Worm (Caenorhabditis elegans) whole organism, young adult: ENCODE results near the gene oac-51.

ENCODE experiments used
- B0261.1 ChIP-seq: sonication (generic microtip); optimal IDR thresholded peaks from 2 replicates; lab custom pipeline; 2016; ENCODE audit warnings: mild to moderate bottlenecking, missing genetic modification characterization, moderate library complexity, missing compliant biosample characterization
- C17E4.6 ChIP-seq: fragments of 200-800 bp; sonication (Bioruptor generic); IDR thresholded peaks from 2 replicates; pipeline ENCODE4 v1.3.6; 2022; ENCODE audit warnings: missing genetic modification reagents, missing genetic modification characterization, missing compliant biosample characterization
- F39B2.1 ChIP-seq: fragments of 200-800 bp; sonication (Bioruptor generic); IDR thresholded peaks from 2 replicates; pipeline ENCODE4 v1.3.6; 2022; ENCODE audit warnings: missing genetic modification reagents, missing genetic modification characterization, missing compliant biosample characterization
- F52B5.7 ChIP-seq: sonication (generic microtip); optimal IDR thresholded peaks from 2 replicates; lab custom pipeline; 2016; ENCODE audit warnings: mild to moderate bottlenecking, missing genetic modification characterization, missing compliant biosample characterization
- F57C9.4 ChIP-seq: sonication (generic microtip); optimal IDR thresholded peaks from 2 replicates; lab custom pipeline; 2017; ENCODE audit warnings: mild to moderate bottlenecking, missing genetic modification characterization, missing compliant biosample characterization
- K11D2.4 ChIP-seq: fragments of 200-800 bp; sonication (Bioruptor generic); IDR thresholded peaks from 2 replicates; pipeline ENCODE4 v1.3.6; 2022; ENCODE audit warnings: missing genetic modification reagents, missing genetic modification characterization, missing compliant biosample characterization
- Y56A3A.18 ChIP-seq: fragments of 200-800 bp; sonication (Bioruptor generic); IDR thresholded peaks from 2 replicates; pipeline ENCODE4 v1.3.6; 2022; ENCODE audit warnings: missing genetic modification reagents, missing genetic modification characterization, missing compliant biosample characterization
- akir-1 ChIP-seq: fragments of 200-800 bp; sonication (Bioruptor generic); optimal IDR thresholded peaks from 2 replicates; lab custom pipeline; 2018; ENCODE audit warnings: mild to moderate bottlenecking, missing genetic modification characterization, moderate library complexity, missing compliant biosample characterization
- aptf-3 ChIP-seq: fragments of 200-800 bp; sonication (Bioruptor generic); IDR thresholded peaks from 2 replicates; pipeline ENCODE4 v1.3.6; 2022; ENCODE audit warnings: missing genetic modification characterization, missing compliant biosample characterization
- athp-1 ChIP-seq: sonication (generic microtip); optimal IDR thresholded peaks from 2 replicates; lab custom pipeline; 2017; ENCODE audit warnings: mild to moderate bottlenecking, missing genetic modification characterization, missing compliant biosample characterization
- attf-3 ChIP-seq: fragments of 200-800 bp; sonication (Bioruptor generic); conservative IDR thresholded peaks from 2 replicates; pipeline ENCODE4 v1.3.6; 2022; ENCODE audit warnings: missing genetic modification reagents, missing genetic modification characterization, missing compliant biosample characterization
- attf-5 ChIP-seq: fragments of 200-800 bp; sonication (Bioruptor generic); optimal IDR thresholded peaks from 2 replicates; lab custom pipeline; 2018; ENCODE audit warnings: mild to moderate bottlenecking, missing genetic modification characterization, missing compliant biosample characterization
- attf-6 ChIP-seq: fragments of 200-800 bp; sonication (Bioruptor generic); IDR thresholded peaks from 2 replicates; pipeline ENCODE4 v1.3.6; 2022; ENCODE audit warnings: missing genetic modification reagents, missing genetic modification characterization, missing compliant biosample characterization
- bed-1 ChIP-seq: fragments of 200-800 bp; sonication (Bioruptor generic); IDR thresholded peaks from 2 replicates; pipeline ENCODE4 v1.3.6; 2022; ENCODE audit warnings: missing genetic modification reagents, missing genetic modification characterization, missing compliant biosample characterization
- bed-2 ChIP-seq: fragments of 200-800 bp; sonication (Bioruptor generic); IDR thresholded peaks from 2 replicates; pipeline ENCODE4 v1.3.6; 2022; ENCODE audit warnings: missing genetic modification reagents, missing genetic modification characterization, missing compliant biosample characterization
- ccch-3 ChIP-seq: fragments of 200-800 bp; sonication (Bioruptor generic); optimal IDR thresholded peaks from 2 replicates; lab custom pipeline; 2018; ENCODE audit warnings: mild to moderate bottlenecking, missing genetic modification characterization, missing compliant biosample characterization
- ceh-27 ChIP-seq: fragments of 200-800 bp; sonication (Bioruptor generic); optimal IDR thresholded peaks from 2 replicates; lab custom pipeline; 2018; ENCODE audit warnings: mild to moderate bottlenecking, missing genetic modification characterization, moderate library complexity, missing compliant biosample characterization
- ceh-91 ChIP-seq: fragments of 200-800 bp; sonication (Bioruptor generic); IDR thresholded peaks from 2 replicates; pipeline ENCODE4 v1.3.6; 2022; ENCODE audit warnings: missing genetic modification reagents, missing genetic modification characterization, missing compliant biosample characterization
- dox-1 ChIP-seq: fragments of 200-800 bp; sonication (Bioruptor generic); IDR thresholded peaks from 2 replicates; pipeline ENCODE4 v1.3.6; 2022; ENCODE audit warnings: missing genetic modification reagents, missing genetic modification characterization, missing compliant biosample characterization
- egl-18 ChIP-seq: fragments of 200-800 bp; sonication (Bioruptor generic); IDR thresholded peaks from 2 replicates; pipeline ENCODE4 v1.3.6; 2022; ENCODE audit warnings: missing genetic modification reagents, missing genetic modification characterization, missing compliant biosample characterization
- gei-17 ChIP-seq: fragments of 200-800 bp; sonication (Bioruptor generic); optimal IDR thresholded peaks from 2 replicates; lab custom pipeline; 2018; ENCODE audit warnings: mild to moderate bottlenecking, missing genetic modification characterization, missing compliant biosample characterization
- lin-40 ChIP-seq: sonication (generic microtip); optimal IDR thresholded peaks from 2 replicates; lab custom pipeline; 2016; ENCODE audit warnings: missing genetic modification characterization, mild to moderate bottlenecking, missing compliant biosample characterization, missing genotype, missing genetic modification reagents
- lin-54 ChIP-seq: fragments of 200-800 bp; sonication (Bioruptor generic); optimal IDR thresholded peaks from 2 replicates; lab custom pipeline; 2018; ENCODE audit warnings: mild to moderate bottlenecking, missing genetic modification characterization, missing compliant biosample characterization
- lsy-27 ChIP-seq: sonication (generic microtip); optimal IDR thresholded peaks from 2 replicates; lab custom pipeline; 2017; ENCODE audit warnings: missing genetic modification characterization, mild to moderate bottlenecking, missing compliant biosample characterization, antibody characterized with exemption, missing genotype, borderline replicate concordance; ENCODE audit not compliant: insufficient read depth
- nhr-179 ChIP-seq: sonication (generic microtip); optimal IDR thresholded peaks from 2 replicates; lab custom pipeline; 2016; ENCODE audit warnings: mild to moderate bottlenecking, missing genetic modification characterization, missing compliant biosample characterization
- pha-4 ChIP-seq: fragments of 150-350 bp; sonication (generic microtip); optimal IDR thresholded peaks from 2 replicates; lab custom pipeline; 2014; ENCODE audit warnings: missing biosample characterization, missing genetic modification reagents, missing genetic modification characterization
- rec-8 ChIP-seq, 2 experiments: sonication (generic microtip); optimal IDR thresholded peaks; 2 replicates each; lab custom pipeline; 2016; ENCODE audit warnings: mild to moderate bottlenecking in 2 of 2, missing genetic modification characterization in 2 of 2, missing genetic modification reagents in 2 of 2, missing genotype in 2 of 2, missing biosample characterization in 1 of 2, missing compliant biosample characterization in 1 of 2, moderate library complexity in 1 of 2
- sdz-38 ChIP-seq: sonication (generic microtip); optimal IDR thresholded peaks from 2 replicates; lab custom pipeline; 2016; ENCODE audit warnings: missing genotype, missing genetic modification characterization, missing compliant biosample characterization
- snpc-1.1 ChIP-seq: sonication (generic microtip); optimal IDR thresholded peaks from 2 replicates; lab custom pipeline; 2017; ENCODE audit warnings: missing genetic modification characterization, mild to moderate bottlenecking, missing compliant biosample characterization, antibody characterized with exemption, moderate library complexity, missing genotype, missing genetic modification reagents; ENCODE audit not compliant: insufficient read depth
- snpc-3.4 ChIP-seq: sonication (generic microtip); optimal IDR thresholded peaks from 2 replicates; lab custom pipeline; 2017; ENCODE audit warnings: missing genetic modification characterization, mild to moderate bottlenecking, missing compliant biosample characterization, antibody characterized with exemption, moderate library complexity, missing genotype, missing genetic modification reagents
- unc-130 ChIP-seq: sonication (generic microtip); optimal IDR thresholded peaks from 2 replicates; lab custom pipeline; 2016; ENCODE audit warnings: missing genetic modification reagents, missing genetic modification characterization, missing compliant biosample characterization
- xnd-1 ChIP-seq: sonication (generic microtip); optimal IDR thresholded peaks from 2 replicates; lab custom pipeline; 2016; ENCODE audit warnings: missing genotype, missing genetic modification reagents, missing genetic modification characterization, missing compliant biosample characterization
- ztf-3 ChIP-seq: fragments of 200-800 bp; sonication (Bioruptor generic); optimal IDR thresholded peaks from 2 replicates; lab custom pipeline; 2018; ENCODE audit warnings: mild to moderate bottlenecking, missing genetic modification characterization, missing compliant biosample characterization

Gene oac-51

ce11 chrIV:4319473-4319872, 17.1 kb upstream of the oac-51 start:
- TF ChIP-seq Y56A3A.18 (GFP tag; lab: Robert Waterston, UW): no peak
- no peak for TF ChIP-seq gei-17 (GFP tag; lab: Kevin White, UChicago)
- TF ChIP-seq bed-2: no peak
- no peak for TF ChIP-seq akir-1 (GFP tag; lab: Kevin White, UChicago)
- no peak for TF ChIP-seq F39B2.1 (GFP tag; lab: Robert Waterston, UW)
- no peak for TF ChIP-seq snpc-3.4 (tag; lab: Kevin White, UChicago)
- TF ChIP-seq nhr-179 (tag; lab: Kevin White, UChicago): no peak
- no peak for TF ChIP-seq lsy-27 (tag; lab: Kevin White, UChicago)
- TF ChIP-seq B0261.1 (tag; lab: Kevin White, UChicago): no peak
- TF ChIP-seq F52B5.7 (tag; lab: Kevin White, UChicago): no peak
- TF ChIP-seq unc-130 (GFP tag; lab: Kevin White, UChicago): no peak
- TF ChIP-seq xnd-1 (tag; lab: Kevin White, UChicago): no peak
- no peak for TF ChIP-seq ztf-3 (GFP tag; lab: Kevin White, UChicago)
- TF ChIP-seq athp-1 (tag; lab: Kevin White, UChicago): no peak
- no peak for TF ChIP-seq attf-5
- TF ChIP-seq K11D2.4 (GFP tag; lab: Robert Waterston, UW): no peak

- TF ChIP-seq bed-1 (GFP tag; lab: Robert Waterston, UW): no peak
- TF ChIP-seq pha-4 (tag; lab: Kevin White, UChicago): no peak
- TF ChIP-seq ccch-3: no peak
- TF ChIP-seq B0261.1 (tag; lab: Kevin White, UChicago): no peak
- TF ChIP-seq Y56A3A.18 (GFP tag; lab: Robert Waterston, UW): no peak
- TF ChIP-seq egl-18 (GFP tag; lab: Robert Waterston, UW): no peak
- TF ChIP-seq sdz-38 (tag; lab: Kevin White, UChicago): no peak
- no peak for TF ChIP-seq unc-130 (GFP tag; lab: Kevin White, UChicago)
- no peak for TF ChIP-seq aptf-3
- no peak for TF ChIP-seq lin-54 (GFP tag; lab: Kevin White, UChicago)
- no peak for TF ChIP-seq F57C9.4 (tag; lab: Kevin White, UChicago)
Measured at ce11 chrIV:4326445-4326844, 10.2 kb upstream of the oac-51 start, which contains the start of gene trpl-2. trpl-2 (plus strand) TSS chrIV:4326654.

ce11 chrIV:4338217-4338616, 1.6 kb downstream of the oac-51 start:
- TF ChIP-seq lin-40 (tag; lab: Kevin White, UChicago) (no peak), rec-8 (tag; optimal IDR thresholded peaks at IDR 0.05; lab: Kevin White, UChicago) (no peak), snpc-1.1 (tag; lab: Kevin White, UChicago) (no peak), attf-3 (GFP tag; lab: Robert Waterston, UW) (no peak), attf-6 (GFP tag; lab: Robert Waterston, UW) (no peak), ceh-91 (GFP tag; lab: Robert Waterston, UW) (no peak), dox-1 (GFP tag; lab: Robert Waterston, UW) (no peak)

- TF ChIP-seq ceh-27 (GFP tag; lab: Kevin White, UChicago) (no peak), K11D2.4 (GFP tag; lab: Robert Waterston, UW) (no peak), bed-1 (GFP tag; lab: Robert Waterston, UW) (no peak), F39B2.1 (GFP tag; lab: Robert Waterston, UW) (no peak), C17E4.6 (GFP tag; lab: Robert Waterston, UW) (no peak)
- TF ChIP-seq, all 124 proteins: peak for 0
Measured at ce11 chrIV:4344828-4345227, 8.2 kb downstream of the oac-51 start.
